Fruit fly (Drosophila melanogaster): ENCODE data around the gene C3G.

The C3G gene

DNA sequence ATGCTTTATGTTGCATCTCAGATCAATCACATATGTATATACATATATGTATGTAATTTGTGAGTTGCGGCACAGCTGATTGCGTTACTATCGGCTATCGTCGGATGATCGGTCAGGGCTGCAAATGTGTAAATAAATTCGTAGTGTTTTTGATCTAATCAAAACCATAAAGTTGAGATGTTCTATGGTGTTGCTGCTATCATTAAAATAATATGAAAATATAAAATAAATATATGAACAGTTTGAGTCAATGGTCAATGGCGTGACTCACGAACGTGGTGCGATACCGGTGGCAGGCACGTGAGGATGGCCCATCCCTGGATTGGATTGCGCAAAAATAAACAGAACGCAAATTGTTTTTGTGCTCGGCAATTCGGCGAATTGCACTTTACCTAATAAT is 32.5 kb downstream of the C3G start, which contains the start of gene Coq7 (continued):
- TF ChIP-seq CG11762 (GFP tag; optimal IDR thresholded peaks at IDR 0.05; ENCODE audit: insufficient read depth), result peak; percentile 57
- no peak for TF ChIP-seq CG6808 (GFP tag; optimal IDR thresholded peaks at IDR 0.05)
- TF ChIP-seq CG3919 (GFP tag; optimal IDR thresholded peaks at IDR 0.05), result peak; percentile 85
- TF ChIP-seq eg (GFP tag; IDR thresholded peaks at IDR 0.05), result peak; percentile 90
- TF ChIP-seq CG6792 (GFP tag; optimal IDR thresholded peaks at IDR 0.05), result peak; percentile 79
- TF ChIP-seq Smox (GFP tag; optimal IDR thresholded peaks at IDR 0.05), result no peak
- TF ChIP-seq fkh (GFP tag; optimal IDR thresholded peaks at IDR 0.05), result no peak
- TF ChIP-seq fd85E (GFP tag; optimal IDR thresholded peaks at IDR 0.05), result no peak
- TF ChIP-seq svp (GFP tag), result peak; percentile 90
- TF ChIP-seq CG6163 (GFP tag; IDR thresholded peaks at IDR 0.05), result peak; percentile 91
- no peak for TF ChIP-seq CG10669 (GFP tag; optimal IDR thresholded peaks at IDR 0.05)

DNA sequence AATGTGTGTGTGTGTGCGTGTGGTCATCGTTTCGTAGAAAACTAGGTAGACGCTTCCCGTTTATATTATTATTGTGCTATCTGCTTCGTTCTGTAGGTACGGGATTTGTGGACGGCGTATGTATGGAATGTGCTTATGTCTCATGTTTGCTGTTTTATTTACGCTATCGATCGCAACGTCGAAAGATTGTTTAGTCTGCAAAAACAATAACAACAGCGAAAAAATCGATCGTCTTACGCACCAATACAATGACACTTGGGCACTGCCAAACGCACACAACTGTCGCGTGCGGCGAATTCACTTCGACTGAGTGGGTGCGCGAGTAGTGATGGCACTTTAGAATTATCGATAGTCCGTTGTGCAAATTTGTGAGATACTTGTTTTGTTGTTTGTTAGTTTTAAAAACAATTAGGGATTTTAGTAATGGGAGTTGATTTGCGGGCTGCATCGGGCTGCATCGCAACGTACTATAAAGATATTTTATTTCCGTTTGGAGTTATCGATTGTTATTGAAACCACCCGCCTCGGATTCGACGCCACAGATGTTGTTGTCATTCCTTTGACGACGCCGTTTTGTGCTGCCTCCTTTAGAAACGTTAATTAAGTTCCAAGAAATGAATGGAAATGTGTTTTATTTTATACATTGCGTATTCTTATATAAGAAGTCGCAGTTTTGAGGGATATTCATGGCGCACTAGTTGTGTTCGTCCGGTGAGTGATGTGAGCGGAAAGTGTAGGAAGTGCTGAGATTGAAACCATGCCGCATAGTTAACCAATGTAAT is 44.0 kb downstream of the C3G start:
- TF ChIP-seq salr (GFP tag; optimal IDR thresholded peaks at IDR 0.05) (no peak), achi (GFP tag; optimal IDR thresholded peaks at IDR 0.05) (no peak), esn (GFP tag; optimal IDR thresholded peaks at IDR 0.05) (peak; percentile 37), topi (GFP tag; optimal IDR thresholded peaks at IDR 0.05) (no peak), pdm3 (GFP tag; optimal IDR thresholded peaks at IDR 0.05) (no peak), fd59A (GFP tag; optimal IDR thresholded peaks at IDR 0.05) (no peak), dsx (GFP tag; optimal IDR thresholded peaks at IDR 0.05; ENCODE audit: poor library complexity, severe bottlenecking) (no peak), cyc (GFP tag; optimal IDR thresholded peaks at IDR 0.05) (no peak), Eip75B (GFP tag; optimal IDR thresholded peaks at IDR 0.05) (no peak), CG6163 (GFP tag; IDR thresholded peaks at IDR 0.05) (no peak), CG15336 (GFP tag; IDR thresholded peaks at IDR 0.05) (0 out of 2 replicates have a peak, but pooled peaks have one; percentile 31), Sox102F (GFP tag; optimal IDR thresholded peaks at IDR 0.05) (no peak), Gug (GFP tag; IDR thresholded peaks at IDR 0.05) (no peak), CG8319 (GFP tag; optimal IDR thresholded peaks at IDR 0.05) (no peak), Hr39 (GFP tag; optimal IDR thresholded peaks at IDR 0.05) (no peak), CG6808 (GFP tag; optimal IDR thresholded peaks at IDR 0.05) (no peak), CG10669 (GFP tag; optimal IDR thresholded peaks at IDR 0.05) (no peak), CG3919 (GFP tag; optimal IDR thresholded peaks at IDR 0.05) (no peak), CG9139 (GFP tag; optimal IDR thresholded peaks at IDR 0.05) (no peak), svp (GFP tag) (peak; percentile 73)

DNA sequence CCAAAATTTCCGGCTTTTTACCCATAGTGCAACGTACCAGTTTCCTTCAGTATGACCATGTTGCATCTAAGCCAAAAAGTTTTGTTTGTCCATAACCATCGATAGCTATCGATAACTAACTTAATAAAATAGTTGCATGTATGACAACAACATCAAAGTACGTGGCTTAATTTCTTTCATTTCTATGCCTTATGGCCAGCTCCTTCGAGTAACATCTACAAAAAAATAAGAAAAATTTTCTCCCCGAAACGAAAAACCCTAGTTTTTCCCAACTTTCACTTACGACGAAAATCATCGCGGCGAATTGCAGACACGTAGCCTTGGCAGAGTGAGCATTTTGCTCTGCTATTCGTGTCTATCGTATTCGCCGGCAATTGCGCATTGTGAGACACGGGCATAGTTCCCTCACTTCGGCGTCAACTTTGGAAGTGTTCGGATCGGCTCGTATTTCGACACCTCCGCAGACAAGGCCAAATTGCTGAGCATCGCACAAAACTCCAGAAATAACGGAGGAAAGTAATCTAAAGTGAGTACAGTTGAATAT is 47.1 kb downstream of the C3G start, which contains the start of gene sov:
TSS of gene sov (plus strand) at position 148 of the 544 bp plus-strand sequence.
- TF ChIP-seq svp (GFP tag), result peak; percentile 38
- TF ChIP-seq topi (GFP tag; optimal IDR thresholded peaks at IDR 0.05), result no peak
- TF ChIP-seq fkh (GFP tag; optimal IDR thresholded peaks at IDR 0.05), result peak; percentile 79
- peak; percentile 59 for TF ChIP-seq Eip78C (GFP tag)

DNA sequence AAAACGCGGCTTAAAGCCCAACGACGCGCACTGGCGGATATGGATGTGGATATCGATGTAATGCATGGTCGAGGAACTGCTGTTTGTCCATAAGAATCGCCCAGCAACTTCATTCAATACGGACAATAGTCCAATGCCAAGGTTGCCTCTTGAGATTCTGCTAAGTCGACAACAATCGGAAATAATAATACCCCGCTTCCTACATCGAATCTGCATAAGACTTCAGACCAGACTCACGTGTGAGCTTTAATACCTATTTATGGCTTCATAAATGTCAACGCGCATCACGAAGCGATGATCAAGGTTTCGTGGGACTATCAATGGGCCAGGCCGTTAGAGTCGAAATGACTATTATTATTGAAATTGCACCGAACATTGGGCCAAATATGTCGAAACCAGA is 51.4 kb downstream of the C3G start:
- TF ChIP-seq salr (GFP tag; optimal IDR thresholded peaks at IDR 0.05), result no peak
- TF ChIP-seq Ets21C (GFP tag; optimal IDR thresholded peaks at IDR 0.05), result no peak
- TF ChIP-seq fd85E (GFP tag; optimal IDR thresholded peaks at IDR 0.05), result no peak
- TF ChIP-seq CG7368 (GFP tag; optimal IDR thresholded peaks at IDR 0.05), result no peak
- TF ChIP-seq CG6163 (GFP tag; IDR thresholded peaks at IDR 0.05), result no peak
- no peak for TF ChIP-seq cyc (GFP tag; optimal IDR thresholded peaks at IDR 0.05)
- no peak for TF ChIP-seq CG4318 (GFP tag; optimal IDR thresholded peaks at IDR 0.05)
- no peak for TF ChIP-seq CG8319 (GFP tag; optimal IDR thresholded peaks at IDR 0.05)
- TF ChIP-seq Blimp-1 (GFP tag; optimal IDR thresholded peaks at IDR 0.05), result no peak
- no peak for TF ChIP-seq CG10669 (GFP tag; optimal IDR thresholded peaks at IDR 0.05)
- TF ChIP-seq CG6792 (GFP tag; optimal IDR thresholded peaks at IDR 0.05), result no peak
- no peak for TF ChIP-seq vri (GFP tag; optimal IDR thresholded peaks at IDR 0.05)

Data from whole organism, prepupa.